Worm (Caenorhabditis elegans) whole organism, L4/young adult: ENCODE results near the gene K07E3.4.

Experiments used
- W03F9.2 ChIP-seq: fragments of 150-350 bp; optimal IDR thresholded peaks from 2 replicates; lab custom pipeline; 2014; ENCODE audit warnings: missing biosample characterization, missing genetic modification characterization
- dao-5 ChIP-seq: sonication (generic microtip); optimal IDR thresholded peaks from 2 replicates; lab custom pipeline; 2016; ENCODE audit warnings: missing genotype, missing genetic modification characterization, moderate library complexity, missing compliant biosample characterization
- him-1 ChIP-seq: sonication (generic microtip); optimal IDR thresholded peaks from 2 replicates; lab custom pipeline; 2016; ENCODE audit warnings: missing genotype, missing genetic modification reagents, missing genetic modification characterization, missing compliant biosample characterization

ce11 chrX:8037365-8037764 lies 46.5 kb downstream of the K07E3.4 start:
- TF ChIP-seq dao-5 (tag; lab: Kevin White, UChicago) (no peak), him-1 (tag; lab: Kevin White, UChicago) (no peak), W03F9.2 (tag; lab: Kevin White, UChicago) (no peak)
